Fruit fly (Drosophila melanogaster): ENCODE data around the gene CG9737.

The CG9737 gene

DNA sequence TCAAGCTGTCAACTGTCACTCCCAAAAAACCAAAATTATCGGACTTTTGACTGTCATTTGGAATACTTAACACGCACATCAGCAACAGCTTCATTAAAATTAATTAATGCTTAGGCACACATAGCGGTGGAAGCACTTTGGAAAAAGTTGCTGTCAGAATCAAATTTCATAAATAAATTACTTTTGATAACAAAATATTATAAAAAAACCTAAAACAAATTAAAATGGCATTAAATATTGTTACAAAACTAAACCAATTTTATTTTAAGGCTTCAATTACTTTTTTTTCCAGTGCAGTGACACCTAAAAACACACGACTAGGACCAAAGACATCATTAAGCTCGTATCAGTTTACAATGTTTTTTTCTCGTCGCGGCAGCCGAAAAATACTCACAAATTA lies 13.1 kb upstream of the CG9737 start:
- TF ChIP-seq fru (GFP tag; optimal IDR thresholded peaks at IDR 0.05) (peak; percentile 21), CG32264 (GFP tag; optimal IDR thresholded peaks at IDR 0.05) (no peak), Sp1 (GFP tag; optimal IDR thresholded peaks at IDR 0.05) (peak; percentile 59), dmrt93B (GFP tag; optimal IDR thresholded peaks at IDR 0.05) (peak; percentile 26), ey (GFP tag; optimal IDR thresholded peaks at IDR 0.05) (no peak), dl (GFP tag; optimal IDR thresholded peaks at IDR 0.05; ENCODE audit: insufficient read depth in 1 of 2, partially characterized antibody in 2 of 2) (no peak), CG9705 (GFP tag; optimal IDR thresholded peaks at IDR 0.05) (no peak), psq (GFP tag; optimal IDR thresholded peaks at IDR 0.05) (no peak), h (GFP tag; optimal IDR thresholded peaks at IDR 0.05) (peak; percentile 71), Hr83 (GFP tag; optimal IDR thresholded peaks at IDR 0.05; ENCODE audit: poor library complexity, severe bottlenecking) (no peak), Dif (GFP tag; optimal IDR thresholded peaks at IDR 0.05; ENCODE audit: partially characterized antibody) (no peak), foxo (GFP tag; optimal IDR thresholded peaks at IDR 0.05) (peak in 1 of 2 experiments; percentile 39), GATAd (GFP tag; optimal IDR thresholded peaks at IDR 0.05) (no peak), pan (optimal IDR thresholded peaks at IDR 0.05) (no peak), rgr (GFP tag; optimal IDR thresholded peaks at IDR 0.05) (peak; percentile 43), brk (GFP tag; optimal IDR thresholded peaks at IDR 0.05) (no peak), usp (GFP tag; optimal IDR thresholded peaks at IDR 0.05) (no peak), Jra (GFP tag; optimal IDR thresholded peaks at IDR 0.05) (no peak), Abd-B (GFP tag; optimal IDR thresholded peaks at IDR 0.05) (no peak), br (GFP tag; optimal IDR thresholded peaks at IDR 0.05) (peak; percentile 14), HLH106 (tag; optimal IDR thresholded peaks at IDR 0.05) (peak; percentile 66), OdsH (GFP tag; optimal IDR thresholded peaks at IDR 0.05) (peak; percentile 29), Hr78 (GFP tag; optimal IDR thresholded peaks at IDR 0.05) (no peak)

DNA sequence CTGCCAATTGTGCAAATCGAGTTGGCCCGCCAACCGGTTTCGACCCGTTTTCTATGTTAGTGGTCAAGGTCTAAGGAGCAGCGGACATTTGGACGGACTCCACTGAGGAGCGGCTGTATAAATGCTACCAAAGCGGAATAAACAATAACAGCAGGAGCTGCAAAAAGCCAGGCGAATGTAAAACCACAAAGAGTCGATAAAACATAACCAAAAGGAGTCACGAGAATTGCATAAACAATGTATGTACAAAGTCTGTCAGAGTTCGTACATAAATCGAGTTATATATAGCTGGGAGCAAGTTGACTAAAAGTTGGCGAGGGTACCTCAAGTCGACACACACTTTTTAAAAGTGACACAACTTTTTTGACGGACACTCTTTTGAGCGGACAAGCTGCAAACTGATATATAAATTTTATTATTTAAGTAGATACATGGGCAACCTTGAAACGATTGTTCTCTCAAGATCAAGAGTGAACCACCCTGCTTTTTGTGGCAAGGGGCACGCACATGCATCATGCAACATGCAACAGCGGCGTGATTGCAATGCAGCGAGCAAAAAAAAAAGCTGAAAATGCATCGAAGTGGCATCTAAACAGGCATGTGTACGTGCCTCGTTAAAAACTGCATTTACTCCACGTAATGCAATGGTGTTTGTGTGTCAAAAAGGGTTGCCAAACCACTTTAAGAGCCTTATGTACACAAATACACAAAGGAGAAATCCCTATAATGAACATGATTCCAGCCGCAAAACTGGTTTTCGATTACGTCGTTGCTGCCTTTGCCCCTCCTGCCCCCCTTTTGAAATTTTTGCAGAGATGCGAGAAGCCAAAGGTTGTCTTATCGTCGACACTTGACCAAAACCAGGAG lies 12.4 kb upstream of the CG9737 start:
- TF ChIP-seq HLH106 (tag; optimal IDR thresholded peaks at IDR 0.05) (peak; percentile 96), fru (GFP tag; optimal IDR thresholded peaks at IDR 0.05) (peak; percentile 89), dmrt93B (GFP tag; optimal IDR thresholded peaks at IDR 0.05) (peak; percentile 70), Mio (GFP tag; optimal IDR thresholded peaks at IDR 0.05) (no peak), Rel (GFP tag; optimal IDR thresholded peaks at IDR 0.05) (peak; percentile 94), Rel (tag; optimal IDR thresholded peaks at IDR 0.05) (peak; percentile 89), dsf (GFP tag; optimal IDR thresholded peaks at IDR 0.05; ENCODE audit: borderline replicate concordance) (peak; percentile 65), brk (GFP tag; optimal IDR thresholded peaks at IDR 0.05) (peak; percentile 81), Myc (optimal IDR thresholded peaks at IDR 0.05) (no peak), Vsx2 (GFP tag; optimal IDR thresholded peaks at IDR 0.05; ENCODE audit: partially characterized antibody) (peak; percentile 51), CG9705 (GFP tag; optimal IDR thresholded peaks at IDR 0.05) (peak; percentile 87), h (GFP tag; optimal IDR thresholded peaks at IDR 0.05) (peak; percentile 97), lola (GFP tag; optimal IDR thresholded peaks at IDR 0.05) (no peak), sage (GFP tag; optimal IDR thresholded peaks at IDR 0.05) (peak; percentile 88), Hnf4 (GFP tag; optimal IDR thresholded peaks at IDR 0.05) (peak; percentile 78), ey (GFP tag; optimal IDR thresholded peaks at IDR 0.05) (peak; percentile 91), CG32264 (GFP tag; optimal IDR thresholded peaks at IDR 0.05) (peak; percentile 74), sv (GFP tag; optimal IDR thresholded peaks at IDR 0.05) (no peak), Dif (GFP tag; optimal IDR thresholded peaks at IDR 0.05; ENCODE audit: partially characterized antibody) (peak; percentile 32), Sp1 (GFP tag; optimal IDR thresholded peaks at IDR 0.05) (peak; percentile 97), woc (GFP tag; optimal IDR thresholded peaks at IDR 0.05) (peak; percentile 62), Dfd (GFP tag; optimal IDR thresholded peaks at IDR 0.05) (no peak), usp (GFP tag; optimal IDR thresholded peaks at IDR 0.05) (no peak), psq (GFP tag; optimal IDR thresholded peaks at IDR 0.05) (peak; percentile 96), Jra (GFP tag; optimal IDR thresholded peaks at IDR 0.05) (peak; percentile 69), foxo (GFP tag; optimal IDR thresholded peaks at IDR 0.05) (peak in 1 of 2 experiments; percentile 89), OdsH (GFP tag; optimal IDR thresholded peaks at IDR 0.05) (peak; percentile 91), rgr (GFP tag; optimal IDR thresholded peaks at IDR 0.05) (peak; percentile 93), jim (GFP tag; optimal IDR thresholded peaks at IDR 0.05) (no peak), tai (GFP tag; optimal IDR thresholded peaks at IDR 0.05) (peak; percentile 65), CrebA (GFP tag; optimal IDR thresholded peaks at IDR 0.05; ENCODE audit: borderline replicate concordance) (peak; percentile 74), Abd-B (GFP tag; optimal IDR thresholded peaks at IDR 0.05) (no peak), br (GFP tag; optimal IDR thresholded peaks at IDR 0.05) (peak; percentile 90), N (GFP tag; optimal IDR thresholded peaks at IDR 0.05) (no peak), Hr78 (GFP tag; optimal IDR thresholded peaks at IDR 0.05) (no peak), dl (GFP tag; optimal IDR thresholded peaks at IDR 0.05; ENCODE audit: insufficient read depth in 1 of 2, partially characterized antibody in 2 of 2) (peak in 1 of 2 experiments; percentile 32), Hr83 (GFP tag; optimal IDR thresholded peaks at IDR 0.05; ENCODE audit: poor library complexity, severe bottlenecking) (no peak), pan (optimal IDR thresholded peaks at IDR 0.05) (no peak), GATAd (GFP tag; optimal IDR thresholded peaks at IDR 0.05) (no peak)
